Worm (Caenorhabditis elegans) whole organism, L1 larva: ENCODE results near the gene jud-4.

Experiments used
- C16A3.4 ChIP-seq: fragments of 150-350 bp; optimal IDR thresholded peaks from 2 replicates; lab custom pipeline; 2014; ENCODE audit warnings: missing biosample characterization, missing genetic modification characterization
- ces-1 ChIP-seq: fragments of 150-350 bp; optimal IDR thresholded peaks from 2 replicates; lab custom pipeline; 2014; ENCODE audit warnings: missing biosample characterization, missing genetic modification reagents, missing genetic modification characterization
- lsy-2 ChIP-seq, 2 experiments: fragments of 150-350 bp; optimal IDR thresholded peaks; 2 replicates each; lab custom pipeline; 2014; ENCODE audit warnings: missing biosample characterization in 2 of 2, missing genetic modification characterization in 2 of 2
- nhr-11 ChIP-seq: fragments of 150-350 bp; optimal IDR thresholded peaks from 2 replicates; lab custom pipeline; 2014; ENCODE audit warnings: missing biosample characterization, missing genetic modification characterization
- sox-4 ChIP-seq: sonication (generic microtip); optimal IDR thresholded peaks from 2 replicates; lab custom pipeline; 2016; ENCODE audit warnings: missing genetic modification characterization, missing compliant biosample characterization
- ztf-11 ChIP-seq, 2 experiments: sonication (generic microtip); optimal IDR thresholded peaks; 2 replicates each; lab custom pipeline; 2016 to 2017; ENCODE audit warnings: missing genetic modification characterization in 2 of 2, missing biosample characterization in 1 of 2, missing compliant biosample characterization in 1 of 2

- TF ChIP-seq sox-4 (tag; lab: Kevin White, UChicago) (no peak), ztf-11 (tag; optimal IDR thresholded peaks at IDR 0.05; lab: Kevin White, UChicago) (no peak), nhr-11 (no peak), ces-1 (GFP tag; lab: Kevin White, UChicago) (no peak), C16A3.4 (tag; lab: Kevin White, UChicago) (no peak), lsy-2 (tag; optimal IDR thresholded peaks at IDR 0.05; lab: Kevin White, UChicago) (peak in 1 of 2 experiments; percentile 15)
These were observed 51.0 kb downstream of the jud-4 start for ce11 chrX:15334897-15335296.
